Worm (Caenorhabditis elegans): Measurements from ENCODE around the gene ikke-1.

ce11 chrIII:9051714-9052113, 1.2 kb upstream of the ikke-1 start:
- TF ChIP-seq dpl-1 (GFP tag; optimal IDR thresholded peaks at IDR 0.05): no peak
- TF ChIP-seq C17E4.6 (GFP tag; IDR thresholded peaks at IDR 0.05): no peak
- no peak for TF ChIP-seq unc-62 (GFP tag; optimal IDR thresholded peaks at IDR 0.05)
- no peak for TF ChIP-seq Y79H2A.3 (GFP tag; conservative IDR thresholded peaks at IDR 0.05)
- TF ChIP-seq B0035.1 (tag; optimal IDR thresholded peaks at IDR 0.05): no peak
- TF ChIP-seq mcd-1 (GFP tag; IDR thresholded peaks at IDR 0.05): no peak
- no peak for TF ChIP-seq ztf-26 (tag; optimal IDR thresholded peaks at IDR 0.05)
- no peak for TF ChIP-seq B0261.1 (tag; optimal IDR thresholded peaks at IDR 0.05)
